Worm (Caenorhabditis elegans) whole organism, young adult: ENCODE measurements around the gene Y6D1A.1.
A peak's percentile ranks its signal among the peaks of the same experiment; 100 is the strongest.

Source experiments
- B0019.2 ChIP-seq: fragments of 200-800 bp; sonication (Bioruptor generic); conservative IDR thresholded peaks from 2 replicates; pipeline ENCODE4 v1.3.6; 2022; ENCODE audit warnings: missing genetic modification reagents, missing genetic modification characterization, missing compliant biosample characterization
- C06A6.2 ChIP-seq: fragments of 200-800 bp; sonication (Bioruptor generic); conservative IDR thresholded peaks from 2 replicates; pipeline ENCODE4 v1.3.6; 2022; ENCODE audit warnings: missing genetic modification characterization, missing compliant biosample characterization
- C17E4.6 ChIP-seq: fragments of 200-800 bp; sonication (Bioruptor generic); IDR thresholded peaks from 2 replicates; pipeline ENCODE4 v1.3.6; 2022; ENCODE audit warnings: missing genetic modification reagents, missing genetic modification characterization, missing compliant biosample characterization
- D2030.7 ChIP-seq: fragments of 200-800 bp; sonication (Bioruptor generic); IDR thresholded peaks from 2 replicates; pipeline ENCODE4 v1.3.6; 2022; ENCODE audit warnings: missing genetic modification reagents, missing genetic modification characterization, missing compliant biosample characterization
- F22D6.2 ChIP-seq: sonication (generic microtip); optimal IDR thresholded peaks from 2 replicates; lab custom pipeline; 2016; ENCODE audit warnings: mild to moderate bottlenecking, missing genetic modification characterization, missing compliant biosample characterization
- F55B11.4 ChIP-seq: sonication (generic microtip); optimal IDR thresholded peaks from 2 replicates; lab custom pipeline; 2016; ENCODE audit warnings: missing compliant biosample characterization, missing genetic modification characterization, borderline replicate concordance; ENCODE audit not compliant: insufficient read depth
- K11D2.4 ChIP-seq: fragments of 200-800 bp; sonication (Bioruptor generic); IDR thresholded peaks from 2 replicates; pipeline ENCODE4 v1.3.6; 2022; ENCODE audit warnings: missing genetic modification reagents, missing genetic modification characterization, missing compliant biosample characterization
- T26A5.8 ChIP-seq: sonication (generic microtip); optimal IDR thresholded peaks from 2 replicates; lab custom pipeline; 2016; ENCODE audit warnings: missing genetic modification characterization, missing compliant biosample characterization
- Y79H2A.3 ChIP-seq: fragments of 200-800 bp; sonication (Bioruptor generic); conservative IDR thresholded peaks from 2 replicates; pipeline ENCODE4 v1.3.6; 2022; ENCODE audit warnings: missing genetic modification reagents, missing genetic modification characterization, missing compliant biosample characterization
- Y95B8A.8 ChIP-seq: fragments of 200-800 bp; sonication (Bioruptor generic); IDR thresholded peaks from 2 replicates; pipeline ENCODE4 v1.3.6; 2022; ENCODE audit warnings: missing genetic modification reagents, missing genetic modification characterization, missing compliant biosample characterization
- ZK185.1 ChIP-seq: sonication (generic microtip); optimal IDR thresholded peaks from 2 replicates; lab custom pipeline; 2016; ENCODE audit warnings: mild to moderate bottlenecking, missing genetic modification characterization, missing compliant biosample characterization; ENCODE audit not compliant: poor library complexity, severe bottlenecking
- athp-1 ChIP-seq: sonication (generic microtip); optimal IDR thresholded peaks from 2 replicates; lab custom pipeline; 2017; ENCODE audit warnings: mild to moderate bottlenecking, missing genetic modification characterization, missing compliant biosample characterization
- bed-1 ChIP-seq: fragments of 200-800 bp; sonication (Bioruptor generic); IDR thresholded peaks from 2 replicates; pipeline ENCODE4 v1.3.6; 2022; ENCODE audit warnings: missing genetic modification reagents, missing genetic modification characterization, missing compliant biosample characterization
- chd-7 ChIP-seq: sonication (generic microtip); optimal IDR thresholded peaks from 2 replicates; lab custom pipeline; 2016; ENCODE audit warnings: mild to moderate bottlenecking, missing genetic modification characterization, moderate library complexity, missing compliant biosample characterization
- die-1 ChIP-seq: sonication (generic microtip); optimal IDR thresholded peaks from 2 replicates; lab custom pipeline; 2016; ENCODE audit warnings: missing genotype, mild to moderate bottlenecking, missing genetic modification characterization, missing compliant biosample characterization
- efl-1 ChIP-seq: fragments of 150-350 bp; optimal IDR thresholded peaks from 2 replicates; lab custom pipeline; 2014; ENCODE audit warnings: missing biosample characterization, missing genetic modification reagents, missing genetic modification characterization
- him-1 ChIP-seq: sonication (generic microtip); optimal IDR thresholded peaks from 2 replicates; lab custom pipeline; 2016; ENCODE audit warnings: missing genotype, missing genetic modification reagents, missing genetic modification characterization, missing compliant biosample characterization
- hmg-1.2 ChIP-seq: fragments of 200-800 bp; sonication (Bioruptor generic); IDR thresholded peaks from 2 replicates; pipeline ENCODE4 v1.3.6; 2022; ENCODE audit warnings: missing genetic modification reagents, missing genetic modification characterization, missing compliant biosample characterization
- let-607 ChIP-seq, 2 experiments: fragments of 200-800 bp in 1 of 2; sonication (Bioruptor generic) in 1 of 2; sonication (generic microtip) in 1 of 2; optimal IDR thresholded peaks; 2 replicates each; lab custom pipeline; 2016 to 2018; ENCODE audit warnings: mild to moderate bottlenecking in 2 of 2, missing compliant biosample characterization in 2 of 2, missing genetic modification characterization in 2 of 2, moderate library complexity in 2 of 2, missing genotype in 1 of 2
- lin-26 ChIP-seq: fragments of 200-800 bp; sonication (Bioruptor generic); IDR thresholded peaks from 2 replicates; pipeline ENCODE4 v1.3.6; 2022; ENCODE audit warnings: missing genetic modification reagents, missing genetic modification characterization, missing compliant biosample characterization
- lin-40 ChIP-seq: sonication (generic microtip); optimal IDR thresholded peaks from 2 replicates; lab custom pipeline; 2016; ENCODE audit warnings: missing genetic modification characterization, mild to moderate bottlenecking, missing compliant biosample characterization, missing genotype, missing genetic modification reagents
- lin-54 ChIP-seq: fragments of 200-800 bp; sonication (Bioruptor generic); optimal IDR thresholded peaks from 2 replicates; lab custom pipeline; 2018; ENCODE audit warnings: mild to moderate bottlenecking, missing genetic modification characterization, missing compliant biosample characterization
- mcd-1 ChIP-seq: fragments of 200-800 bp; sonication (Bioruptor generic); IDR thresholded peaks from 2 replicates; pipeline ENCODE4 v1.3.6; 2022; ENCODE audit warnings: missing genetic modification reagents, missing genetic modification characterization, missing compliant biosample characterization
- mes-4 ChIP-seq: sonication (generic microtip); optimal IDR thresholded peaks from 2 replicates; lab custom pipeline; 2016; ENCODE audit warnings: missing genotype, missing genetic modification characterization, missing compliant biosample characterization
- mxl-1 ChIP-seq: sonication (generic microtip); optimal IDR thresholded peaks from 2 replicates; lab custom pipeline; 2016; ENCODE audit warnings: missing genetic modification characterization, missing compliant biosample characterization
- nfya-2 ChIP-seq: fragments of 200-800 bp; sonication (Bioruptor generic); IDR thresholded peaks from 2 replicates; pipeline ENCODE4 v1.3.6; 2022; ENCODE audit warnings: missing genetic modification reagents, missing genetic modification characterization, missing compliant biosample characterization
- nhr-27 ChIP-seq: fragments of 200-800 bp; sonication (Bioruptor generic); optimal IDR thresholded peaks from 2 replicates; lab custom pipeline; 2018; ENCODE audit warnings: mild to moderate bottlenecking, missing genetic modification characterization, moderate library complexity, missing compliant biosample characterization
- nhr-80 ChIP-seq: sonication (generic microtip); optimal IDR thresholded peaks from 2 replicates; lab custom pipeline; 2016; ENCODE audit warnings: missing genetic modification characterization, missing compliant biosample characterization
- pbrm-1 ChIP-seq: fragments of 200-800 bp; sonication (Bioruptor generic); IDR thresholded peaks from 2 replicates; pipeline ENCODE4 v1.3.6; 2022; ENCODE audit warnings: missing genetic modification reagents, missing genetic modification characterization, missing compliant biosample characterization
- snpc-3.4 ChIP-seq: sonication (generic microtip); optimal IDR thresholded peaks from 2 replicates; lab custom pipeline; 2017; ENCODE audit warnings: missing genetic modification characterization, mild to moderate bottlenecking, missing compliant biosample characterization, antibody characterized with exemption, moderate library complexity, missing genotype, missing genetic modification reagents
- somi-1 ChIP-seq: fragments of 200-800 bp; sonication (Bioruptor generic); optimal IDR thresholded peaks from 2 replicates; lab custom pipeline; 2018; ENCODE audit warnings: mild to moderate bottlenecking, missing genetic modification characterization, missing compliant biosample characterization
- tbp1 ChIP-seq: fragments of 200-800 bp; sonication (Bioruptor generic); optimal IDR thresholded peaks from 2 replicates; lab custom pipeline; 2018; ENCODE audit warnings: mild to moderate bottlenecking, missing genetic modification characterization, missing compliant biosample characterization
- unc-130 ChIP-seq: sonication (generic microtip); optimal IDR thresholded peaks from 2 replicates; lab custom pipeline; 2016; ENCODE audit warnings: missing genetic modification reagents, missing genetic modification characterization, missing compliant biosample characterization
- ztf-22 ChIP-seq: fragments of 200-800 bp; sonication (Bioruptor generic); optimal IDR thresholded peaks from 2 replicates; lab custom pipeline; 2018; ENCODE audit warnings: mild to moderate bottlenecking, missing genetic modification characterization, moderate library complexity, missing compliant biosample characterization
- ztf-26 ChIP-seq: sonication (generic microtip); optimal IDR thresholded peaks from 2 replicates; lab custom pipeline; 2017; ENCODE audit warnings: missing genetic modification characterization, missing compliant biosample characterization

The Y6D1A.1 gene

ce11 chrII:11836554-11837218, 13.3 kb upstream of the Y6D1A.1 start:
- TF ChIP-seq K11D2.4 (GFP tag; lab: Robert Waterston, UW) (0 out of 2 replicates have a peak, but pooled peaks have one; percentile 25), lin-40 (peak; percentile 61), F22D6.2 (peak; percentile 11), nfya-2 (no peak), lin-26 (GFP tag; lab: Robert Waterston, UW) (0 out of 2 replicates have a peak, but pooled peaks have one; percentile 21), F55B11.4 (tag; lab: Kevin White, UChicago) (no peak), Y95B8A.8 (GFP tag; lab: Robert Waterston, UW) (no peak), B0019.2 (no peak), nhr-80 (tag; lab: Kevin White, UChicago) (peak; percentile 19), mes-4 (tag; lab: Kevin White, UChicago) (no peak), bed-1 (no peak), ztf-22 (GFP tag; lab: Kevin White, UChicago) (no peak), ztf-26 (peak; percentile 66), C06A6.2 (GFP tag; lab: Robert Waterston, UW) (peak; percentile 52; the same call in 1 of the 2 replicates), somi-1 (GFP tag; lab: Kevin White, UChicago) (peak; percentile 66), Y79H2A.3 (GFP tag; lab: Robert Waterston, UW) (no peak)

ce11 chrII:11835208-11835607, 11.8 kb upstream of the Y6D1A.1 start, which contains the start of gene T27D12.6:
TSS of gene T27D12.6 (plus strand) at chrII:11835508.
- no peak for TF ChIP-seq mxl-1 (tag; lab: Kevin White, UChicago)
- TF ChIP-seq die-1 (tag; lab: Kevin White, UChicago), result no peak
- no peak for TF ChIP-seq lin-54 (GFP tag; lab: Kevin White, UChicago)
- no peak for TF ChIP-seq ZK185.1 (tag; lab: Kevin White, UChicago)
- TF ChIP-seq let-607 (tag; optimal IDR thresholded peaks at IDR 0.05; lab: Kevin White, UChicago), result no peak
- TF ChIP-seq chd-7 (tag; lab: Kevin White, UChicago), result no peak
- no peak for TF ChIP-seq unc-130 (GFP tag; lab: Kevin White, UChicago)
- no peak for TF ChIP-seq T26A5.8 (tag; lab: Kevin White, UChicago)
- TF ChIP-seq efl-1 (GFP tag; lab: Kevin White, UChicago), result no peak
- no peak for TF ChIP-seq C17E4.6 (GFP tag; lab: Robert Waterston, UW)
- no peak for TF ChIP-seq tbp1

ce11 chrII:11832475-11832874, 9.1 kb upstream of the Y6D1A.1 start, which contains the start of gene clec-144:
TSS of gene clec-144 (minus strand) at chrII:11832575.
- TF ChIP-seq athp-1 (tag; lab: Kevin White, UChicago) (no peak), nhr-80 (tag; lab: Kevin White, UChicago) (no peak), D2030.7 (GFP tag; lab: Robert Waterston, UW) (no peak), pbrm-1 (GFP tag; lab: Robert Waterston, UW) (no peak), snpc-3.4 (no peak), ztf-22 (GFP tag; lab: Kevin White, UChicago) (no peak), him-1 (tag; lab: Kevin White, UChicago) (no peak), nhr-27 (tag; lab: Kevin White, UChicago) (no peak), F22D6.2 (no peak), hmg-1.2 (GFP tag; lab: Robert Waterston, UW) (no peak), mcd-1 (GFP tag; lab: Robert Waterston, UW) (no peak)
